Fruit fly (Drosophila melanogaster) whole organism, embryonic: ENCODE results near the gene CG14854.

Source experiments
- CG12071 ChIP-seq: fragments of 200-800 bp; sonication (Bioruptor generic); optimal IDR thresholded peaks from 3 replicates; lab custom pipeline; 2018; ENCODE audit warnings: missing biosample characterization, mild to moderate bottlenecking, missing genetic modification characterization
- CG14710 ChIP-seq: fragments of 200-800 bp; sonication (Bioruptor generic); optimal IDR thresholded peaks from 3 replicates; lab custom pipeline; 2019; ENCODE audit warnings: missing biosample characterization, mild to moderate bottlenecking, missing genetic modification characterization, moderate library complexity
- CG43689 ChIP-seq: fragments of 200-800 bp; sonication (Bioruptor generic); IDR thresholded peaks from 2 replicates; pipeline ENCODE4 v1.3.6; 2022; ENCODE audit warnings: missing biosample characterization, missing genetic modification characterization
- CG7987 ChIP-seq: fragments of 200-800 bp; sonication (Bioruptor generic); optimal IDR thresholded peaks from 2 replicates; lab custom pipeline; 2018; ENCODE audit warnings: missing biosample characterization, mild to moderate bottlenecking, missing genetic modification characterization, moderate library complexity
- Dfd ChIP-seq, 2 experiments: fragments of >200 bp; optimal IDR thresholded peaks; 2 replicates each; lab custom pipeline; 2017; ENCODE audit warnings: missing biosample characterization in 2 of 2, missing genetic modification characterization in 2 of 2
- Doc2 ChIP-seq: fragments of 200-800 bp; sonication (Bioruptor generic); IDR thresholded peaks from 2 replicates; pipeline ENCODE4 v1.3.6; 2022; ENCODE audit warnings: missing biosample characterization, missing genetic modification characterization
- Dref ChIP-seq: fragments of 200-800 bp; sonication (Bioruptor generic); IDR thresholded peaks from 2 replicates; pipeline ENCODE4 v1.3.6; 2022; ENCODE audit warnings: missing biosample characterization, missing genetic modification characterization
- GATAe ChIP-seq: fragments of 200-800 bp; sonication (Bioruptor generic); conservative IDR thresholded peaks from 2 replicates; pipeline ENCODE4 v1.3.6; 2022; ENCODE audit warnings: missing biosample characterization, missing genetic modification characterization
- Hr78 ChIP-seq, 2 experiments: fragments of 200-800 bp in 1 of 2; fragments of >200 bp in 1 of 2; sonication (Bioruptor generic) in 1 of 2; optimal IDR thresholded peaks; 2 replicates each; lab custom pipeline; 2017 to 2019; ENCODE audit warnings: missing biosample characterization in 2 of 2, missing genetic modification characterization in 2 of 2, mild to moderate bottlenecking in 1 of 2, moderate library complexity in 1 of 2
- caup ChIP-seq: fragments of 200-800 bp; sonication (Bioruptor generic); optimal IDR thresholded peaks from 3 replicates; lab custom pipeline; 2017; ENCODE audit warnings: missing biosample characterization, mild to moderate bottlenecking, missing genetic modification characterization, moderate library complexity; ENCODE audit not compliant: severe bottlenecking
- yki ChIP-seq: fragments of >200 bp; optimal IDR thresholded peaks from 3 replicates; lab custom pipeline; 2018

- TF ChIP-seq Dfd (GFP tag; optimal IDR thresholded peaks at IDR 0.05; lab: Kevin White, UChicago) = no peak
- TF ChIP-seq Doc2 (GFP tag; lab: Robert Waterston, UW) = no peak
- no peak for TF ChIP-seq Dref (GFP tag; lab: Robert Waterston, UW)
- no peak for TF ChIP-seq CG12071 (GFP tag; lab: Kevin White, UChicago)
- no peak for TF ChIP-seq CG43689 (GFP tag; lab: Robert Waterston, UW)
- no peak for TF ChIP-seq GATAe (GFP tag; lab: Robert Waterston, UW)
- TF ChIP-seq CG7987 = no peak
- no peak for TF ChIP-seq Hr78 (GFP tag; optimal IDR thresholded peaks at IDR 0.05; lab: Kevin White, UChicago)
- TF ChIP-seq yki (lab: Kevin White, UChicago) = no peak
- TF ChIP-seq CG14710 = no peak
- TF ChIP-seq caup (GFP tag; lab: Kevin White, UChicago) = no peak
Observed at dm6 chr3R:14575718-14576187, 15.9 kb upstream of the CG14854 start, which contains the start of gene CG7987.
